Worm (Caenorhabditis elegans) whole organism, late embryonic: ENCODE measurements around the gene R10E9.3.

Experiments
- C08G9.2 ChIP-seq: sonication (generic microtip); optimal IDR thresholded peaks from 2 replicates; lab custom pipeline; 2016; ENCODE audit warnings: mild to moderate bottlenecking, missing genetic modification characterization, moderate library complexity, missing compliant biosample characterization
- K09A11.1 ChIP-seq: sonication (generic microtip); optimal IDR thresholded peaks from 2 replicates; lab custom pipeline; 2017; ENCODE audit warnings: antibody characterized with exemption, mild to moderate bottlenecking, missing genetic modification characterization, missing compliant biosample characterization; ENCODE audit not compliant: insufficient read depth
- Y22D7AL.16 ChIP-seq: sonication (generic microtip); optimal IDR thresholded peaks from 2 replicates; lab custom pipeline; 2016; ENCODE audit warnings: missing genetic modification characterization, missing compliant biosample characterization
- ceh-19 ChIP-seq: fragments of 200-800 bp; sonication (Bioruptor generic); optimal IDR thresholded peaks from 2 replicates; lab custom pipeline; 2018; ENCODE audit warnings: mild to moderate bottlenecking, missing genetic modification characterization, missing compliant biosample characterization
- ceh-22 ChIP-seq: sonication (generic microtip); optimal IDR thresholded peaks from 2 replicates; lab custom pipeline; 2017; ENCODE audit warnings: missing biosample characterization, missing genetic modification characterization
- ceh-31 ChIP-seq: sonication (generic microtip); optimal IDR thresholded peaks from 2 replicates; lab custom pipeline; 2016; ENCODE audit warnings: missing genetic modification characterization, missing compliant biosample characterization
- ceh-34 ChIP-seq: sonication (generic microtip); optimal IDR thresholded peaks from 2 replicates; lab custom pipeline; 2016; ENCODE audit warnings: mild to moderate bottlenecking, missing genetic modification characterization, missing compliant biosample characterization
- ceh-48 ChIP-seq: sonication (generic microtip); optimal IDR thresholded peaks from 2 replicates; lab custom pipeline; 2016; ENCODE audit warnings: missing genetic modification characterization, inconsistent platforms, missing compliant biosample characterization
- ceh-6 ChIP-seq: fragments of 200-800 bp; sonication (Bioruptor generic); optimal IDR thresholded peaks from 2 replicates; lab custom pipeline; 2018; ENCODE audit warnings: mild to moderate bottlenecking, missing genetic modification characterization, missing compliant biosample characterization
- dmd-4 ChIP-seq: sonication (generic microtip); optimal IDR thresholded peaks from 2 replicates; lab custom pipeline; 2016; ENCODE audit warnings: borderline replicate concordance, missing genetic modification characterization, missing compliant biosample characterization
- dve-1 ChIP-seq: sonication (generic microtip); optimal IDR thresholded peaks from 2 replicates; lab custom pipeline; 2017; ENCODE audit warnings: antibody characterized with exemption, mild to moderate bottlenecking, missing genetic modification characterization, missing compliant biosample characterization
- elt-2 ChIP-seq: sonication (generic microtip); optimal IDR thresholded peaks from 2 replicates; lab custom pipeline; 2016; ENCODE audit warnings: missing genetic modification reagents, missing genetic modification characterization, missing compliant biosample characterization
- elt-4 ChIP-seq: sonication (generic microtip); optimal IDR thresholded peaks from 2 replicates; lab custom pipeline; 2016; ENCODE audit warnings: missing genetic modification characterization, missing compliant biosample characterization
- ets-4 ChIP-seq: sonication (generic microtip); optimal IDR thresholded peaks from 2 replicates; lab custom pipeline; 2016; ENCODE audit warnings: missing genetic modification characterization, missing compliant biosample characterization
- eyg-1 ChIP-seq: sonication (generic microtip); optimal IDR thresholded peaks from 2 replicates; lab custom pipeline; 2016; ENCODE audit warnings: missing genotype, missing genetic modification characterization, missing compliant biosample characterization
- fax-1 ChIP-seq: sonication (generic microtip); optimal IDR thresholded peaks from 2 replicates; lab custom pipeline; 2016; ENCODE audit warnings: missing genotype, missing genetic modification characterization, missing compliant biosample characterization
- fkh-6 ChIP-seq: sonication (generic microtip); optimal IDR thresholded peaks from 2 replicates; lab custom pipeline; 2016; ENCODE audit warnings: missing genetic modification characterization, missing compliant biosample characterization
- hlh-13 ChIP-seq: fragments of 200-800 bp; sonication (Bioruptor generic); optimal IDR thresholded peaks from 2 replicates; lab custom pipeline; 2018; ENCODE audit warnings: mild to moderate bottlenecking, missing genetic modification characterization, missing compliant biosample characterization
- hlh-15 ChIP-seq: sonication (generic microtip); optimal IDR thresholded peaks from 2 replicates; lab custom pipeline; 2016; ENCODE audit warnings: missing genetic modification characterization, missing compliant biosample characterization
- hlh-30 ChIP-seq: sonication (generic microtip); optimal IDR thresholded peaks from 2 replicates; lab custom pipeline; 2017; ENCODE audit warnings: antibody characterized with exemption, missing genetic modification characterization, missing compliant biosample characterization; ENCODE audit not compliant: insufficient read depth
- hlh-8 ChIP-seq: sonication (generic microtip); optimal IDR thresholded peaks from 2 replicates; lab custom pipeline; 2016; ENCODE audit warnings: missing genotype, missing genetic modification characterization, missing compliant biosample characterization
- lin-11 ChIP-seq: fragments of 200-800 bp; sonication (Bioruptor generic); optimal IDR thresholded peaks from 2 replicates; lab custom pipeline; 2018; ENCODE audit warnings: mild to moderate bottlenecking, missing genetic modification characterization, missing compliant biosample characterization
- mec-3 ChIP-seq: sonication (generic microtip); optimal IDR thresholded peaks from 2 replicates; lab custom pipeline; 2016; ENCODE audit warnings: borderline replicate concordance, missing genetic modification characterization, missing compliant biosample characterization
- nhr-11 ChIP-seq: fragments of 150-350 bp; optimal IDR thresholded peaks from 2 replicates; lab custom pipeline; 2014; ENCODE audit warnings: missing biosample characterization, missing genetic modification characterization
- npax-4 ChIP-seq: sonication (generic microtip); optimal IDR thresholded peaks from 2 replicates; lab custom pipeline; 2016; ENCODE audit warnings: missing genetic modification characterization, missing compliant biosample characterization
- pqm-1 ChIP-seq: sonication (generic microtip); optimal IDR thresholded peaks from 2 replicates; lab custom pipeline; 2016; ENCODE audit warnings: missing genetic modification characterization, missing compliant biosample characterization
- ref-2 ChIP-seq: sonication (generic microtip); optimal IDR thresholded peaks from 2 replicates; lab custom pipeline; 2016; ENCODE audit warnings: missing genetic modification characterization, missing compliant biosample characterization
- rnt-1 ChIP-seq: sonication (generic microtip); optimal IDR thresholded peaks from 2 replicates; lab custom pipeline; 2016; ENCODE audit warnings: missing genetic modification characterization, missing compliant biosample characterization
- sox-2 ChIP-seq: fragments of 200-800 bp; sonication (Bioruptor generic); IDR thresholded peaks from 2 replicates; pipeline ENCODE4 v1.3.6; 2022; ENCODE audit warnings: missing genetic modification reagents, missing genetic modification characterization, missing compliant biosample characterization
- sox-4 ChIP-seq: sonication (generic microtip); optimal IDR thresholded peaks from 2 replicates; lab custom pipeline; 2017; ENCODE audit warnings: mild to moderate bottlenecking, missing genetic modification characterization, inconsistent platforms, missing compliant biosample characterization
- syd-9 ChIP-seq: sonication (generic microtip); optimal IDR thresholded peaks from 2 replicates; lab custom pipeline; 2016; ENCODE audit warnings: mild to moderate bottlenecking, missing genetic modification characterization, moderate library complexity, missing compliant biosample characterization
- tbx-2 ChIP-seq: sonication (generic microtip); optimal IDR thresholded peaks from 2 replicates; lab custom pipeline; 2016; ENCODE audit warnings: missing genetic modification characterization, missing compliant biosample characterization
- tbx-7 ChIP-seq: sonication (generic microtip); optimal IDR thresholded peaks from 2 replicates; lab custom pipeline; 2016; ENCODE audit warnings: missing genotype, missing genetic modification characterization, missing compliant biosample characterization
- ttx-3 ChIP-seq: sonication (generic microtip); optimal IDR thresholded peaks from 2 replicates; lab custom pipeline; 2016; ENCODE audit warnings: missing genetic modification reagents, missing genetic modification characterization, missing compliant biosample characterization
- unc-3 ChIP-seq, 2 experiments: fragments of 200-800 bp in 1 of 2; sonication (Bioruptor generic) in 1 of 2; sonication (generic microtip) in 1 of 2; conservative IDR thresholded peaks in 1 of 2; optimal IDR thresholded peaks in 1 of 2; 2 replicates each; pipeline versions ENCODE4 v1.3.6 to Lab custom; 2016 to 2022; ENCODE audit warnings: missing compliant biosample characterization in 2 of 2, missing genetic modification characterization in 2 of 2, missing genetic modification reagents in 1 of 2
- unc-55 ChIP-seq: sonication (generic microtip); optimal IDR thresholded peaks from 2 replicates; lab custom pipeline; 2017; ENCODE audit warnings: missing biosample characterization, missing genetic modification reagents, missing genetic modification characterization
- unc-86 ChIP-seq: sonication (generic microtip); optimal IDR thresholded peaks from 2 replicates; lab custom pipeline; 2016; ENCODE audit warnings: missing genetic modification characterization, missing compliant biosample characterization
- zip-5 ChIP-seq: sonication (generic microtip); optimal IDR thresholded peaks from 2 replicates; lab custom pipeline; 2016; ENCODE audit warnings: missing genetic modification characterization, missing compliant biosample characterization
- ztf-16 ChIP-seq: sonication (generic microtip); optimal IDR thresholded peaks from 2 replicates; lab custom pipeline; 2017; ENCODE audit warnings: missing genetic modification characterization, missing compliant biosample characterization

The R10E9.3 gene

ce11 chrIII:3953235-3953634, 6.8 kb upstream of the R10E9.3 start (continued):
- TF ChIP-seq dve-1 (tag; lab: Kevin White, UChicago) (no peak), hlh-30 (tag; lab: Kevin White, UChicago) (peak; percentile 33), mec-3 (no peak), hlh-15 (no peak), ceh-19 (GFP tag; lab: Kevin White, UChicago) (no peak), tbx-2 (tag; lab: Kevin White, UChicago) (peak; percentile 7), pqm-1 (tag; lab: Kevin White, UChicago) (no peak), tbx-7 (no peak), hlh-8 (tag; lab: Kevin White, UChicago) (no peak), unc-55 (GFP tag; lab: Kevin White, UChicago) (peak; percentile 59), ceh-48 (tag; lab: Kevin White, UChicago) (no peak), npax-4 (tag; lab: Kevin White, UChicago) (no peak), ztf-16 (tag; lab: Kevin White, UChicago) (no peak), fkh-6 (tag; lab: Kevin White, UChicago) (no peak), dmd-4 (tag; lab: Kevin White, UChicago) (no peak), ets-4 (tag; lab: Kevin White, UChicago) (no peak), hlh-13 (GFP tag; lab: Kevin White, UChicago) (no peak), nhr-11 (tag; lab: Kevin White, UChicago) (no peak), rnt-1 (tag; lab: Kevin White, UChicago) (peak; percentile 24), fax-1 (no peak)

ce11 chrIII:3954220-3954619, 5.8 kb upstream of the R10E9.3 start:
- TF ChIP-seq elt-2 (no peak), ceh-19 (GFP tag; lab: Kevin White, UChicago) (no peak), lin-11 (no peak), mec-3 (no peak), hlh-30 (tag; lab: Kevin White, UChicago) (peak; percentile 50), rnt-1 (tag; lab: Kevin White, UChicago) (no peak)

ce11 chrIII:3954828-3955227, 5.2 kb upstream of the R10E9.3 start:
- TF ChIP-seq ref-2 (tag; lab: Kevin White, UChicago): no peak
- no peak for TF ChIP-seq syd-9 (tag; lab: Kevin White, UChicago)
- no peak for TF ChIP-seq unc-3 (GFP tag; conservative IDR thresholded peaks at IDR 0.05; lab: Robert Waterston, UW)
- TF ChIP-seq unc-3 (tag; optimal IDR thresholded peaks at IDR 0.05; lab: Kevin White, UChicago): no peak
- no peak for TF ChIP-seq C08G9.2 (tag; lab: Kevin White, UChicago)
- TF ChIP-seq ztf-16 (tag; lab: Kevin White, UChicago): no peak
- TF ChIP-seq Y22D7AL.16 (tag; lab: Kevin White, UChicago): no peak
- no peak for TF ChIP-seq ceh-48 (tag; lab: Kevin White, UChicago)
- no peak for TF ChIP-seq hlh-13 (GFP tag; lab: Kevin White, UChicago)
- no peak for TF ChIP-seq zip-5 (tag; lab: Kevin White, UChicago)
- TF ChIP-seq fkh-6 (tag; lab: Kevin White, UChicago): no peak
- TF ChIP-seq ceh-31 (tag; lab: Kevin White, UChicago): no peak
- no peak for TF ChIP-seq dve-1 (tag; lab: Kevin White, UChicago)
- TF ChIP-seq unc-86 (tag; lab: Kevin White, UChicago): no peak
- TF ChIP-seq ceh-6 (GFP tag; lab: Kevin White, UChicago): no peak
- TF ChIP-seq K09A11.1 (tag; lab: Kevin White, UChicago): no peak
- no peak for TF ChIP-seq hlh-8 (tag; lab: Kevin White, UChicago)

ce11 chrIII:3955674-3956073, 4.3 kb upstream of the R10E9.3 start:
- TF ChIP-seq nhr-11 (tag; lab: Kevin White, UChicago): no peak
- no peak for TF ChIP-seq tbx-2 (tag; lab: Kevin White, UChicago)
- no peak for TF ChIP-seq ttx-3 (tag; lab: Kevin White, UChicago)
- no peak for TF ChIP-seq elt-4 (tag; lab: Kevin White, UChicago)
- TF ChIP-seq C08G9.2 (tag; lab: Kevin White, UChicago): no peak
- no peak for TF ChIP-seq ceh-22
- TF ChIP-seq sox-2 (GFP tag; lab: Robert Waterston, UW): no peak
- TF ChIP-seq hlh-13 (GFP tag; lab: Kevin White, UChicago): no peak
- no peak for TF ChIP-seq eyg-1 (tag; lab: Kevin White, UChicago)
- TF ChIP-seq sox-4 (tag; lab: Kevin White, UChicago): no peak
- TF ChIP-seq ceh-34 (tag; lab: Kevin White, UChicago): no peak
- TF ChIP-seq dmd-4 (tag; lab: Kevin White, UChicago): no peak
- no peak for TF ChIP-seq tbx-7
